Worm (Caenorhabditis elegans) whole organism, L1 larva: ENCODE results near the gene dpr-1.

Experiments used
- C16A3.4 ChIP-seq: fragments of 150-350 bp; optimal IDR thresholded peaks from 2 replicates; lab custom pipeline; 2014; ENCODE audit warnings: missing biosample characterization, missing genetic modification characterization
- aha-1 ChIP-seq: fragments of 150-350 bp; optimal IDR thresholded peaks from 2 replicates; lab custom pipeline; 2014; ENCODE audit warnings: missing biosample characterization, missing genetic modification characterization
- aly-2 ChIP-seq: fragments of 150-350 bp; optimal IDR thresholded peaks from 2 replicates; lab custom pipeline; 2014; ENCODE audit warnings: missing biosample characterization, missing genetic modification characterization
- blmp-1 ChIP-seq: fragments of 150-350 bp; optimal IDR thresholded peaks from 2 replicates; lab custom pipeline; 2014; ENCODE audit warnings: missing biosample characterization, missing genetic modification characterization
- ceh-63 ChIP-seq: fragments of 200-800 bp; sonication (Bioruptor generic); optimal IDR thresholded peaks from 2 replicates; lab custom pipeline; 2018; ENCODE audit warnings: mild to moderate bottlenecking, missing genetic modification characterization, missing compliant biosample characterization
- ceh-8 ChIP-seq: fragments of 200-800 bp; sonication (Bioruptor generic); optimal IDR thresholded peaks from 2 replicates; lab custom pipeline; 2018; ENCODE audit warnings: mild to moderate bottlenecking, missing genetic modification characterization, moderate library complexity, missing compliant biosample characterization
- ceh-82 ChIP-seq, 3 experiments: fragments of 150-350 bp in 1 of 3; sonication (generic microtip) in 2 of 3; optimal IDR thresholded peaks; 2 replicates each; lab custom pipeline; 2014 to 2017; ENCODE audit warnings: missing biosample characterization in 3 of 3, missing genetic modification characterization in 3 of 3
- ceh-90 ChIP-seq: sonication (generic microtip); optimal IDR thresholded peaks from 2 replicates; lab custom pipeline; 2016; ENCODE audit warnings: missing genetic modification characterization, missing compliant biosample characterization
- ces-1 ChIP-seq: fragments of 150-350 bp; optimal IDR thresholded peaks from 2 replicates; lab custom pipeline; 2014; ENCODE audit warnings: missing biosample characterization, missing genetic modification reagents, missing genetic modification characterization
- dsc-1 ChIP-seq: sonication (generic microtip); optimal IDR thresholded peaks from 2 replicates; lab custom pipeline; 2016; ENCODE audit warnings: mild to moderate bottlenecking, missing genetic modification characterization, missing compliant biosample characterization
- egl-13 ChIP-seq: sonication (generic microtip); optimal IDR thresholded peaks from 2 replicates; lab custom pipeline; 2016; ENCODE audit warnings: missing genotype, missing genetic modification reagents, missing genetic modification characterization, missing compliant biosample characterization
- elt-2 ChIP-seq: sonication (generic microtip); optimal IDR thresholded peaks from 2 replicates; lab custom pipeline; 2016; ENCODE audit warnings: missing genetic modification characterization, mild to moderate bottlenecking, inconsistent platforms, missing compliant biosample characterization, missing genetic modification reagents
- ets-5 ChIP-seq: fragments of 200-800 bp; sonication (Bioruptor generic); IDR thresholded peaks from 2 replicates; pipeline ENCODE4 v1.3.6; 2022; ENCODE audit warnings: missing genetic modification characterization, missing compliant biosample characterization
- fkh-10 ChIP-seq: sonication (generic microtip); optimal IDR thresholded peaks from 2 replicates; lab custom pipeline; 2017; ENCODE audit warnings: missing biosample characterization, missing genetic modification reagents, missing genetic modification characterization
- fkh-4 ChIP-seq: sonication (generic microtip); optimal IDR thresholded peaks from 2 replicates; lab custom pipeline; 2016; ENCODE audit warnings: missing compliant biosample characterization, missing genetic modification characterization, borderline replicate concordance
- fkh-8 ChIP-seq: sonication (generic microtip); optimal IDR thresholded peaks from 2 replicates; lab custom pipeline; 2016; ENCODE audit warnings: mild to moderate bottlenecking, missing genetic modification characterization, missing compliant biosample characterization
- grh-1 ChIP-seq: fragments of 200-800 bp; sonication (Bioruptor generic); IDR thresholded peaks from 2 replicates; pipeline ENCODE4 v1.3.6; 2022; ENCODE audit warnings: missing genetic modification reagents, missing genetic modification characterization, missing compliant biosample characterization
- irx-1 ChIP-seq: sonication (generic microtip); optimal IDR thresholded peaks from 2 replicates; lab custom pipeline; 2016; ENCODE audit warnings: missing genetic modification characterization, missing compliant biosample characterization
- jun-1 ChIP-seq: fragments of 150-350 bp; optimal IDR thresholded peaks from 2 replicates; lab custom pipeline; 2014; ENCODE audit warnings: missing biosample characterization, missing genetic modification reagents, missing genetic modification characterization
- lin-13 ChIP-seq: fragments of 150-350 bp; optimal IDR thresholded peaks from 2 replicates; lab custom pipeline; 2014; ENCODE audit warnings: missing biosample characterization, missing genetic modification reagents, missing genetic modification characterization
- lin-14 ChIP-seq: fragments of 200-800 bp; sonication (Bioruptor generic); optimal IDR thresholded peaks from 2 replicates; lab custom pipeline; 2018; ENCODE audit warnings: mild to moderate bottlenecking, missing genetic modification characterization, moderate library complexity, missing compliant biosample characterization
- lin-15B ChIP-seq: fragments of 150-350 bp; sonication (generic microtip); optimal IDR thresholded peaks from 3 replicates; lab custom pipeline; 2014; ENCODE audit warnings: missing biosample characterization, missing genetic modification characterization
- lir-3 ChIP-seq: sonication (generic microtip); optimal IDR thresholded peaks from 2 replicates; lab custom pipeline; 2016; ENCODE audit warnings: mild to moderate bottlenecking, missing genetic modification characterization, moderate library complexity, missing compliant biosample characterization; ENCODE audit not compliant: poor library complexity
- lsy-2 ChIP-seq, 2 experiments: fragments of 150-350 bp; optimal IDR thresholded peaks; 2 replicates each; lab custom pipeline; 2014; ENCODE audit warnings: missing biosample characterization in 2 of 2, missing genetic modification characterization in 2 of 2
- nhr-11 ChIP-seq: fragments of 150-350 bp; optimal IDR thresholded peaks from 2 replicates; lab custom pipeline; 2014; ENCODE audit warnings: missing biosample characterization, missing genetic modification characterization
- nhr-12 ChIP-seq: sonication (generic microtip); optimal IDR thresholded peaks from 2 replicates; lab custom pipeline; 2017; ENCODE audit warnings: missing biosample characterization, missing genetic modification characterization
- nhr-19 ChIP-seq: fragments of 200-800 bp; sonication (Bioruptor generic); conservative IDR thresholded peaks from 2 replicates; pipeline ENCODE4 v1.3.6; 2022; ENCODE audit warnings: missing genetic modification characterization, missing compliant biosample characterization
- nhr-28 ChIP-seq: fragments of 150-350 bp; optimal IDR thresholded peaks from 2 replicates; lab custom pipeline; 2014; ENCODE audit warnings: missing biosample characterization, missing genetic modification characterization
- nhr-47 ChIP-seq: sonication (generic microtip); optimal IDR thresholded peaks from 2 replicates; lab custom pipeline; 2016; ENCODE audit warnings: mild to moderate bottlenecking, missing genetic modification characterization, moderate library complexity, missing compliant biosample characterization
- nhr-71 ChIP-seq: sonication (generic microtip); optimal IDR thresholded peaks from 2 replicates; lab custom pipeline; 2016; ENCODE audit warnings: mild to moderate bottlenecking, missing genetic modification characterization, moderate library complexity, missing compliant biosample characterization
- nhr-84 ChIP-seq: sonication (generic microtip); optimal IDR thresholded peaks from 2 replicates; lab custom pipeline; 2017; ENCODE audit warnings: missing biosample characterization, missing genetic modification characterization
- nhr-90 ChIP-seq: sonication (generic microtip); optimal IDR thresholded peaks from 2 replicates; lab custom pipeline; 2016; ENCODE audit warnings: mild to moderate bottlenecking, missing genetic modification characterization, missing compliant biosample characterization; ENCODE audit not compliant: poor library complexity
- pag-3 ChIP-seq: sonication (generic microtip); optimal IDR thresholded peaks from 2 replicates; lab custom pipeline; 2017; ENCODE audit warnings: missing genetic modification characterization, mild to moderate bottlenecking, missing compliant biosample characterization, antibody characterized with exemption, borderline replicate concordance; ENCODE audit not compliant: insufficient read depth
- pqm-1 ChIP-seq: sonication (generic microtip); optimal IDR thresholded peaks from 3 replicates; lab custom pipeline; 2017; ENCODE audit warnings: missing biosample characterization, missing genetic modification characterization
- sox-4 ChIP-seq: sonication (generic microtip); optimal IDR thresholded peaks from 2 replicates; lab custom pipeline; 2016; ENCODE audit warnings: missing genetic modification characterization, missing compliant biosample characterization
- sup-37 ChIP-seq: fragments of 200-800 bp; sonication (Bioruptor generic); optimal IDR thresholded peaks from 2 replicates; lab custom pipeline; 2018; ENCODE audit warnings: mild to moderate bottlenecking, missing genetic modification characterization, missing compliant biosample characterization
- swsn-7 ChIP-seq: sonication (generic microtip); optimal IDR thresholded peaks from 2 replicates; lab custom pipeline; 2016; ENCODE audit warnings: missing genetic modification characterization, missing compliant biosample characterization
- tlp-1 ChIP-seq: fragments of 150-350 bp; optimal IDR thresholded peaks from 2 replicates; lab custom pipeline; 2014; ENCODE audit warnings: missing biosample characterization, missing genetic modification characterization
- xbp-1 ChIP-seq: sonication (generic microtip); optimal IDR thresholded peaks from 2 replicates; lab custom pipeline; 2016; ENCODE audit warnings: missing genetic modification characterization, missing compliant biosample characterization
- zag-1 ChIP-seq: fragments of 150-350 bp; optimal IDR thresholded peaks from 2 replicates; lab custom pipeline; 2014; ENCODE audit warnings: missing biosample characterization, missing genetic modification characterization
- ztf-4 ChIP-seq: fragments of 150-350 bp; optimal IDR thresholded peaks from 2 replicates; lab custom pipeline; 2014; ENCODE audit warnings: missing biosample characterization, missing genetic modification characterization

Gene dpr-1

ce11 chrV:13926398-13926797 lies 15.6 kb downstream of the dpr-1 start, which contains the start of gene srxa-12:
Gene srxa-12 (plus strand): TSS chrV:13926698.
- TF ChIP-seq aly-2 (no peak), nhr-47 (tag; lab: Kevin White, UChicago) (no peak), ceh-8 (GFP tag; lab: Kevin White, UChicago) (no peak), lin-14 (GFP tag; lab: Kevin White, UChicago) (no peak), fkh-8 (no peak), lsy-2 (tag; optimal IDR thresholded peaks at IDR 0.05; lab: Kevin White, UChicago) (no peak), ceh-90 (tag; lab: Kevin White, UChicago) (no peak), nhr-12 (tag; lab: Kevin White, UChicago) (no peak), sox-4 (tag; lab: Kevin White, UChicago) (no peak), nhr-19 (GFP tag; lab: Robert Waterston, UW) (no peak), tlp-1 (tag; lab: Kevin White, UChicago) (no peak), pag-3 (tag; lab: Kevin White, UChicago) (no peak), nhr-11 (tag; lab: Kevin White, UChicago) (no peak), blmp-1 (tag; lab: Kevin White, UChicago) (no peak), grh-1 (GFP tag; lab: Robert Waterston, UW) (no peak)

- TF ChIP-seq nhr-71 (tag; lab: Kevin White, UChicago) (no peak), lin-15B (no peak), elt-2 (tag; lab: Kevin White, UChicago) (no peak), nhr-28 (tag; lab: Kevin White, UChicago) (no peak), aha-1 (tag; lab: Kevin White, UChicago) (no peak), xbp-1 (no peak), tlp-1 (tag; lab: Kevin White, UChicago) (no peak), irx-1 (tag; lab: Kevin White, UChicago) (no peak), ets-5 (GFP tag; lab: Robert Waterston, UW) (no peak), ztf-4 (tag; lab: Kevin White, UChicago) (no peak), nhr-90 (tag; lab: Kevin White, UChicago) (no peak), lir-3 (no peak), pqm-1 (tag; lab: Kevin White, UChicago) (no peak), ceh-63 (GFP tag; lab: Kevin White, UChicago) (no peak)
Observed at ce11 chrV:13923851-13924250, 18.1 kb downstream of the dpr-1 start, which contains the start of gene srxa-11. Gene srxa-11 (plus strand): TSS chrV:13924151.

- TF ChIP-seq ets-5 (GFP tag; lab: Robert Waterston, UW): no peak
- TF ChIP-seq lin-13: no peak
- TF ChIP-seq blmp-1 (tag; lab: Kevin White, UChicago): no peak
- no peak for TF ChIP-seq nhr-84 (tag; lab: Kevin White, UChicago)
- TF ChIP-seq nhr-47 (tag; lab: Kevin White, UChicago): no peak
- TF ChIP-seq nhr-12 (tag; lab: Kevin White, UChicago): no peak
- no peak for TF ChIP-seq zag-1
- TF ChIP-seq jun-1 (tag; lab: Kevin White, UChicago): no peak
- TF ChIP-seq ceh-82 (tag; optimal IDR thresholded peaks at IDR 0.05; lab: Kevin White, UChicago): no peak
- no peak for TF ChIP-seq C16A3.4 (tag; lab: Kevin White, UChicago)
- TF ChIP-seq lsy-2 (tag; optimal IDR thresholded peaks at IDR 0.05; lab: Kevin White, UChicago): no peak
- TF ChIP-seq ces-1 (GFP tag; lab: Kevin White, UChicago): no peak
- TF ChIP-seq fkh-10: no peak
Observed at ce11 chrV:13920730-13921129, 21.3 kb downstream of the dpr-1 start, which contains the start of gene srx-42. Gene srx-42 (plus strand): TSS chrV:13921030.

ce11 chrV:13918341-13918740 lies 23.6 kb downstream of the dpr-1 start, which contains the start of gene str-250:
Gene str-250 (plus strand): TSS chrV:13918641.
- TF ChIP-seq dsc-1 (tag; lab: Kevin White, UChicago) (no peak), egl-13 (no peak), grh-1 (GFP tag; lab: Robert Waterston, UW) (no peak), aha-1 (tag; lab: Kevin White, UChicago) (no peak), lin-13 (no peak), ceh-8 (GFP tag; lab: Kevin White, UChicago) (no peak), fkh-4 (no peak), sup-37 (no peak), swsn-7 (no peak), nhr-47 (tag; lab: Kevin White, UChicago) (no peak)
- TF ChIP-seq, all 84 proteins: peak for 0
